Fruit fly (Drosophila melanogaster): ENCODE results near the gene U2af38.

Gene U2af38

DNA sequence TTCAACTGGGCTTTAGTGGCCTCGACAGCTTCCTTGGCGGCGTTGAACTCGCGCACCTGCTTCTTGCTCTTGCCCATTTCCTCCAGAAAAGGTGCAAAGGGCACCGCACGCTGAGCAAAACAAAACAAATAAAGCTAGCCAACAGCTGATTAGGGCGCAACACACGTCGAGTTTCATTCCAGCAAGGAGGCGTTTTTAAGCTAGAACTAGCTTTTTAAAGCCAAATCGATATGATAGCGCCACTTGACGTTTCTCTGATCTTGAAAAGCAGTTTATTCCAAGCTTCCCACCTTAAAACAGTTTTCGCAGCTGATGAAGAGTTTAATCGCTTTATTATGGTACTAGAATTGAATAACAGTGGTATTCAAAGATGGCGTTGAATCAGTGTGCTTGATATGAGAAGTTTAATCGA, 11.4 kb downstream of the U2af38 start, which contains the start of gene CG11601 (continued):
- no peak for TF ChIP-seq ash1 (GFP tag; optimal IDR thresholded peaks at IDR 0.05)
- peak; percentile 51; the same call in 2 of the 3 replicates for TF ChIP-seq HLH4C (GFP tag; IDR thresholded peaks at IDR 0.05; ENCODE audit: partially characterized antibody)
- TF ChIP-seq en (GFP tag; optimal IDR thresholded peaks at IDR 0.05), result no peak
- TF ChIP-seq Oaz (GFP tag; IDR thresholded peaks at IDR 0.05), result 0 out of 2 replicates have a peak, but pooled peaks have one; percentile 15
- no peak for TF ChIP-seq CG2889 (GFP tag; IDR thresholded peaks at IDR 0.05)
- TF ChIP-seq CG14441 (GFP tag; IDR thresholded peaks at IDR 0.05), result 0 out of 2 replicates have a peak, but pooled peaks have one; percentile 26
- 0 out of 2 replicates have a peak, but pooled peaks have one; percentile 40 for TF ChIP-seq CG42726 (GFP tag; IDR thresholded peaks at IDR 0.05; ENCODE audit: partially characterized antibody)
- TF ChIP-seq al (GFP tag; IDR thresholded peaks at IDR 0.05), result no peak
- TF ChIP-seq repo (GFP tag; optimal IDR thresholded peaks at IDR 0.05), result no peak
- TF ChIP-seq sob (GFP tag; IDR thresholded peaks at IDR 0.05), result peak; percentile 50; the same call in 1 of the 2 replicates
- peak; percentile 47 for TF ChIP-seq CG33213 (GFP tag; optimal IDR thresholded peaks at IDR 0.05)
- TF ChIP-seq NC2β (GFP tag; optimal IDR thresholded peaks at IDR 0.05), result peak; percentile 37
- no peak for TF ChIP-seq org-1 (GFP tag; optimal IDR thresholded peaks at IDR 0.05)
- no peak for TF ChIP-seq Kr (GFP tag; optimal IDR thresholded peaks at IDR 0.05)
- TF ChIP-seq Doc3 (GFP tag; IDR thresholded peaks at IDR 0.05; ENCODE audit: partially characterized antibody), result no peak
- TF ChIP-seq D19B (GFP tag; optimal IDR thresholded peaks at IDR 0.05), result no peak
- peak; percentile 22 for TF ChIP-seq YL-1 (GFP tag; optimal IDR thresholded peaks at IDR 0.05)
- peak; percentile 42 to 91 for TF ChIP-seq crp (GFP tag; optimal IDR thresholded peaks at IDR 0.05)
- peak; percentile 13 for TF ChIP-seq CG8924 (tag; optimal IDR thresholded peaks at IDR 0.05)
- TF ChIP-seq rib (GFP tag; IDR thresholded peaks at IDR 0.05), result no peak
- no peak for TF ChIP-seq ase (GFP tag; IDR thresholded peaks at IDR 0.05)
- no peak for TF ChIP-seq wor (GFP tag; IDR thresholded peaks at IDR 0.05)
- peak in 1 of 2 experiments; percentile 1 for TF ChIP-seq Hr78 (GFP tag; optimal IDR thresholded peaks at IDR 0.05)
- no peak for TF ChIP-seq CG11696 (GFP tag; IDR thresholded peaks at IDR 0.05)
- TF ChIP-seq CG13775 (GFP tag; optimal IDR thresholded peaks at IDR 0.05), result peak; percentile 38
- TF ChIP-seq vvl (GFP tag; IDR thresholded peaks at IDR 0.05), result peak; percentile 72
- peak; percentile 31 for TF ChIP-seq Hmr (GFP tag; optimal IDR thresholded peaks at IDR 0.05)
- no peak for TF ChIP-seq CG12155 (GFP tag; optimal IDR thresholded peaks at IDR 0.05)
- no peak for TF ChIP-seq hth (optimal IDR thresholded peaks at IDR 0.05)
- no peak for TF ChIP-seq CG12769 (tag; optimal IDR thresholded peaks at IDR 0.05)
- TF ChIP-seq emc (GFP tag; optimal IDR thresholded peaks at IDR 0.05), result peak; percentile 16
- no peak for TF ChIP-seq CG4707 (GFP tag; optimal IDR thresholded peaks at IDR 0.05)
- no peak for TF ChIP-seq CG15696 (tag; optimal IDR thresholded peaks at IDR 0.05)
- TF ChIP-seq Deaf1 (tag; optimal IDR thresholded peaks at IDR 0.05), result no peak
- peak; percentile 52 for TF ChIP-seq CG9609 (GFP tag; optimal IDR thresholded peaks at IDR 0.05)
- TF ChIP-seq CG4820 (GFP tag; optimal IDR thresholded peaks at IDR 0.05), result peak; percentile 26
- TF ChIP-seq CG9727 (GFP tag; optimal IDR thresholded peaks at IDR 0.05), result peak; percentile 1
- TF ChIP-seq sd (tag; optimal IDR thresholded peaks at IDR 0.05), result no peak
- no peak for TF ChIP-seq ATbp (GFP tag; optimal IDR thresholded peaks at IDR 0.05)
- TF ChIP-seq Rfx (GFP tag; IDR thresholded peaks at IDR 0.05), result peak; percentile 78
- TF ChIP-seq pum (GFP tag; optimal IDR thresholded peaks at IDR 0.05), result no peak
- TF ChIP-seq Hey (tag; optimal IDR thresholded peaks at IDR 0.05), result no peak
- TF ChIP-seq CG11398 (GFP tag; optimal IDR thresholded peaks at IDR 0.05), result no peak
- TF ChIP-seq tll (GFP tag; optimal IDR thresholded peaks at IDR 0.05), result no peak
- no peak for TF ChIP-seq Usf (GFP tag; optimal IDR thresholded peaks at IDR 0.05)
- TF ChIP-seq Med (GFP tag), result peak; percentile 88
- TF ChIP-seq bigmax (GFP tag; optimal IDR thresholded peaks at IDR 0.05), result no peak
- no peak for TF ChIP-seq ham (GFP tag; IDR thresholded peaks at IDR 0.05)
- TF ChIP-seq CG10147 (GFP tag; optimal IDR thresholded peaks at IDR 0.05), result peak; percentile 21
- TF ChIP-seq CG2116 (GFP tag; optimal IDR thresholded peaks at IDR 0.05), result peak; percentile 52
- no peak for TF ChIP-seq esg (GFP tag; conservative IDR thresholded peaks at IDR 0.05)
